Worm (Caenorhabditis elegans) whole organism, L3 larva: Measurements from ENCODE around the gene clec-136.

ENCODE experiments used
- R02D3.7 ChIP-seq: fragments of 150-350 bp; optimal IDR thresholded peaks from 2 replicates; lab custom pipeline; 2014; ENCODE audit warnings: missing biosample characterization, missing genetic modification characterization
- aly-2 ChIP-seq: fragments of 150-350 bp; optimal IDR thresholded peaks from 2 replicates; lab custom pipeline; 2014; ENCODE audit warnings: missing biosample characterization, missing genetic modification characterization
- ceh-16 ChIP-seq: sonication (generic microtip); optimal IDR thresholded peaks from 2 replicates; lab custom pipeline; 2017; ENCODE audit warnings: missing biosample characterization, missing genetic modification characterization
- ceh-28 ChIP-seq: fragments of 150-350 bp; optimal IDR thresholded peaks from 2 replicates; lab custom pipeline; 2014; ENCODE audit warnings: missing biosample characterization, missing genetic modification reagents, missing genetic modification characterization
- ceh-82 ChIP-seq: fragments of 150-350 bp; optimal IDR thresholded peaks from 2 replicates; lab custom pipeline; 2014; ENCODE audit warnings: missing biosample characterization, missing genetic modification characterization
- ceh-9 ChIP-seq: sonication (generic microtip); optimal IDR thresholded peaks from 2 replicates; lab custom pipeline; 2018; ENCODE audit warnings: missing biosample characterization, missing genetic modification characterization
- elt-1 ChIP-seq: fragments of 150-350 bp; optimal IDR thresholded peaks from 2 replicates; lab custom pipeline; 2014; ENCODE audit warnings: missing biosample characterization, missing genetic modification characterization
- elt-2 ChIP-seq: sonication (generic microtip); optimal IDR thresholded peaks from 2 replicates; lab custom pipeline; 2016; ENCODE audit warnings: missing genetic modification reagents, mild to moderate bottlenecking, missing genetic modification characterization, missing compliant biosample characterization
- eor-1 ChIP-seq, 2 experiments: fragments of 150-350 bp; optimal IDR thresholded peaks; 2 replicates each; lab custom pipeline; 2014 to 2018; ENCODE audit warnings: missing biosample characterization in 2 of 2, missing genetic modification characterization in 2 of 2
- fkh-10 ChIP-seq: sonication (generic microtip); optimal IDR thresholded peaks from 2 replicates; lab custom pipeline; 2017; ENCODE audit warnings: missing biosample characterization, missing genetic modification reagents, missing genetic modification characterization
- hmg-11 ChIP-seq: sonication (generic microtip); optimal IDR thresholded peaks from 2 replicates; lab custom pipeline; 2016; ENCODE audit warnings: missing genetic modification characterization, missing compliant biosample characterization
- lin-15B ChIP-seq: fragments of 150-350 bp; optimal IDR thresholded peaks from 2 replicates; lab custom pipeline; 2014; ENCODE audit warnings: missing biosample characterization, missing genetic modification characterization
- lin-39 ChIP-seq: fragments of 150-350 bp; optimal IDR thresholded peaks from 2 replicates; lab custom pipeline; 2018; ENCODE audit warnings: missing biosample characterization, missing genetic modification reagents, missing genetic modification characterization
- lsy-12 ChIP-seq: sonication (generic microtip); optimal IDR thresholded peaks from 2 replicates; lab custom pipeline; 2016; ENCODE audit warnings: mild to moderate bottlenecking, missing genetic modification characterization, missing compliant biosample characterization
- mdl-1 ChIP-seq: fragments of 150-350 bp; optimal IDR thresholded peaks from 2 replicates; lab custom pipeline; 2014; ENCODE audit warnings: missing biosample characterization, missing genetic modification characterization
- mml-1 ChIP-seq: fragments of 150-350 bp; sonication (generic microtip); optimal IDR thresholded peaks from 3 replicates; lab custom pipeline; 2014; ENCODE audit warnings: missing biosample characterization, missing genetic modification characterization
- nfya-1 ChIP-seq: sonication (generic microtip); optimal IDR thresholded peaks from 2 replicates; lab custom pipeline; 2017; ENCODE audit warnings: missing genetic modification characterization, mild to moderate bottlenecking, missing compliant biosample characterization, antibody characterized with exemption, moderate library complexity; ENCODE audit not compliant: insufficient read depth
- nhr-11 ChIP-seq: fragments of 150-350 bp; optimal IDR thresholded peaks from 2 replicates; lab custom pipeline; 2014; ENCODE audit warnings: missing biosample characterization, missing genetic modification characterization
- nhr-12 ChIP-seq: fragments of 150-350 bp; optimal IDR thresholded peaks from 2 replicates; lab custom pipeline; 2014; ENCODE audit warnings: missing biosample characterization, missing genetic modification characterization
- nhr-25 ChIP-seq: sonication (generic microtip); optimal IDR thresholded peaks from 2 replicates; lab custom pipeline; 2017; ENCODE audit warnings: missing biosample characterization, missing genetic modification characterization
- nhr-28 ChIP-seq: fragments of 150-350 bp; optimal IDR thresholded peaks from 2 replicates; lab custom pipeline; 2014; ENCODE audit warnings: missing biosample characterization, missing genetic modification characterization
- nhr-43 ChIP-seq: sonication (generic microtip); optimal IDR thresholded peaks from 2 replicates; lab custom pipeline; 2016; ENCODE audit warnings: mild to moderate bottlenecking, missing genetic modification characterization, missing compliant biosample characterization; ENCODE audit not compliant: poor library complexity, severe bottlenecking
- nhr-76 ChIP-seq: fragments of 150-350 bp; sonication (generic microtip); optimal IDR thresholded peaks from 5 replicates; lab custom pipeline; 2014; ENCODE audit warnings: missing biosample characterization, missing genetic modification characterization
- nhr-77 ChIP-seq: fragments of 150-350 bp; optimal IDR thresholded peaks from 2 replicates; lab custom pipeline; 2014; ENCODE audit warnings: missing biosample characterization, missing genetic modification characterization
- pha-4 ChIP-seq: fragments of 150-350 bp; optimal IDR thresholded peaks from 2 replicates; lab custom pipeline; 2014; ENCODE audit warnings: missing biosample characterization, missing genetic modification reagents, missing genetic modification characterization
- tbx-2 ChIP-seq: sonication (generic microtip); optimal IDR thresholded peaks from 2 replicates; lab custom pipeline; 2016; ENCODE audit warnings: mild to moderate bottlenecking, missing genetic modification characterization, missing compliant biosample characterization
- unc-39 ChIP-seq: sonication (generic microtip); optimal IDR thresholded peaks from 4 replicates; lab custom pipeline; 2017; ENCODE audit warnings: missing biosample characterization, missing genetic modification characterization
- unc-62 ChIP-seq: fragments of 150-350 bp; sonication (generic microtip); optimal IDR thresholded peaks from 4 replicates; lab custom pipeline; 2014; ENCODE audit warnings: missing biosample characterization, missing genetic modification reagents, missing genetic modification characterization
- zag-1 ChIP-seq: fragments of 150-350 bp; optimal IDR thresholded peaks from 2 replicates; lab custom pipeline; 2014; ENCODE audit warnings: missing biosample characterization, missing genetic modification characterization
- ztf-11 ChIP-seq: fragments of 150-350 bp; optimal IDR thresholded peaks from 2 replicates; lab custom pipeline; 2014; ENCODE audit warnings: missing biosample characterization, missing genetic modification characterization
- ztf-4 ChIP-seq: fragments of 150-350 bp; optimal IDR thresholded peaks from 2 replicates; lab custom pipeline; 2014; ENCODE audit warnings: missing biosample characterization, missing genetic modification characterization

The clec-136 gene

ce11 chrII:4577391-4577790 is 39.0 kb downstream of the clec-136 start:
- TF ChIP-seq nhr-43, result no peak
- no peak for TF ChIP-seq hmg-11 (tag; lab: Kevin White, UChicago)
- no peak for TF ChIP-seq nhr-11
- no peak for TF ChIP-seq R02D3.7 (tag; lab: Kevin White, UChicago)
- TF ChIP-seq ceh-28, result no peak
- no peak for TF ChIP-seq fkh-10
- TF ChIP-seq zag-1 (tag; lab: Kevin White, UChicago), result no peak
- TF ChIP-seq ztf-4 (tag; lab: Kevin White, UChicago), result no peak
- no peak for TF ChIP-seq mml-1 (tag; lab: Kevin White, UChicago)

- TF ChIP-seq aly-2 (tag; lab: Kevin White, UChicago) (no peak), lin-39 (tag; lab: Kevin White, UChicago) (peak; percentile 79), hmg-11 (tag; lab: Kevin White, UChicago) (no peak), nhr-77 (no peak), lin-15B (tag; lab: Kevin White, UChicago) (no peak), ceh-9 (tag; lab: Kevin White, UChicago) (no peak), nhr-76 (tag; lab: Kevin White, UChicago) (no peak), elt-2 (tag; lab: Kevin White, UChicago) (no peak), lsy-12 (tag; lab: Kevin White, UChicago) (peak; percentile 25)
These were observed 40.8 kb downstream of the clec-136 start for ce11 chrII:4575579-4575978.

ce11 chrII:4574658-4575057 is 41.7 kb downstream of the clec-136 start:
- no peak for TF ChIP-seq nhr-28 (tag; lab: Kevin White, UChicago)
- no peak for TF ChIP-seq unc-62 (GFP tag; lab: Kevin White, UChicago)
- TF ChIP-seq eor-1 (tag; optimal IDR thresholded peaks at IDR 0.05; lab: Kevin White, UChicago), result no peak
- TF ChIP-seq ztf-11 (tag; lab: Kevin White, UChicago), result no peak
- no peak for TF ChIP-seq pha-4
- no peak for TF ChIP-seq nfya-1 (tag; lab: Kevin White, UChicago)
- TF ChIP-seq lin-15B (tag; lab: Kevin White, UChicago), result no peak
- no peak for TF ChIP-seq nhr-12 (tag; lab: Kevin White, UChicago)
- TF ChIP-seq nhr-11, result no peak
- no peak for TF ChIP-seq mdl-1 (tag; lab: Kevin White, UChicago)
- TF ChIP-seq ztf-4 (tag; lab: Kevin White, UChicago), result no peak
- TF ChIP-seq hmg-11 (tag; lab: Kevin White, UChicago), result no peak
- no peak for TF ChIP-seq tbx-2
- no peak for TF ChIP-seq unc-39 (tag; lab: Kevin White, UChicago)

ce11 chrII:4573084-4573483 is 43.3 kb downstream of the clec-136 start:
- TF ChIP-seq ceh-82 (tag; lab: Kevin White, UChicago), result no peak
- TF ChIP-seq nhr-25 (tag; lab: Kevin White, UChicago), result peak; percentile 4
- no peak for TF ChIP-seq ceh-9 (tag; lab: Kevin White, UChicago)
- peak; percentile 79 for TF ChIP-seq elt-1

- TF ChIP-seq elt-2 (tag; lab: Kevin White, UChicago), result no peak
- TF ChIP-seq unc-39 (tag; lab: Kevin White, UChicago), result no peak
- no peak for TF ChIP-seq R02D3.7 (tag; lab: Kevin White, UChicago)
- no peak for TF ChIP-seq ceh-9 (tag; lab: Kevin White, UChicago)
- no peak for TF ChIP-seq nfya-1 (tag; lab: Kevin White, UChicago)
These were observed 43.8 kb downstream of the clec-136 start for ce11 chrII:4572579-4572978.

ce11 chrII:4571868-4572267 is 44.5 kb downstream of the clec-136 start, which contains the start of gene vab-1:
vab-1 (plus strand) TSS chrII:4572000.
- TF ChIP-seq ceh-82 (tag; lab: Kevin White, UChicago) (no peak), tbx-2 (no peak), unc-39 (tag; lab: Kevin White, UChicago) (no peak), hmg-11 (tag; lab: Kevin White, UChicago) (no peak), nhr-76 (tag; lab: Kevin White, UChicago) (no peak)

- TF ChIP-seq nfya-1 (tag; lab: Kevin White, UChicago), result peak; percentile 8
- TF ChIP-seq lin-15B (tag; lab: Kevin White, UChicago), result no peak
- TF ChIP-seq nhr-76 (tag; lab: Kevin White, UChicago), result no peak
- TF ChIP-seq hmg-11 (tag; lab: Kevin White, UChicago), result peak; percentile 60
- no peak for TF ChIP-seq ceh-82 (tag; lab: Kevin White, UChicago)
- TF ChIP-seq unc-39 (tag; lab: Kevin White, UChicago), result no peak
- peak; percentile 18 for TF ChIP-seq lin-39 (tag; lab: Kevin White, UChicago)
- no peak for TF ChIP-seq ceh-16
These were observed 45.2 kb downstream of the clec-136 start for ce11 chrII:4571112-4571511.
